Worm (Caenorhabditis elegans): ENCODE data around the gene dnpp-1.

DNA sequence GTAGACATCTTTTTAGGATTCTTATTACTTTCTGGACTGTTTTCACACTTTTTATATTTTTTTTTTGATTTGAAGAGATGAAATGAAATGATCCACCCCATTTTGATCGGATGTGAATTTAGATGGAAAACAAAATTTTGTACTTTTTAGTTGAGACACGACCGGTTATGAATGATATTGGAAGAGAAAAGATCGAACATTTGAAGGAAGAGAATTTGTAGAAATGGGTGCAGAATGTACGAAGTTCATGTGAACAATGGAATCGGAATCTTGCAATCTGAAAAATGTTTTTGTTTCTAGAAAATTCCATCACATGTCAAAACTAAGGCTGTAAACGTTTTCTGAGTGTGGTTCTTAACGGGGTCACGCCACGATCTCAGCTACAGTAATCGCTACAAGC is 19.2 kb upstream of the dnpp-1 start, which contains the start of gene F01F1.14:
- TF ChIP-seq skn-1 (tag; optimal IDR thresholded peaks at IDR 0.05) (no peak), elt-2 (tag; optimal IDR thresholded peaks at IDR 0.05) (no peak)

Data from whole organism, L3 larva.